Fruit fly (Drosophila melanogaster): ENCODE data around the gene p130CAS.

dm6 chr3L:184251-184650 is 31.6 kb downstream of the p130CAS start, which contains the start of the genes CG34140, Mkp and Mtch:
- TF ChIP-seq Dll (optimal IDR thresholded peaks at IDR 0.05): no peak
- TF ChIP-seq usp (GFP tag; optimal IDR thresholded peaks at IDR 0.05): no peak
- no peak for TF ChIP-seq EcR (GFP tag; optimal IDR thresholded peaks at IDR 0.05)

Measured in whole organism.